Fruit fly (Drosophila melanogaster): ENCODE data around the gene Mondo.

Gene Mondo

dm6 chr2L:21263470-21264146, 46.2 kb downstream of the Mondo start:
- TF ChIP-seq usp (GFP tag; optimal IDR thresholded peaks at IDR 0.05) (no peak), pan (optimal IDR thresholded peaks at IDR 0.05) (no peak), psq (optimal IDR thresholded peaks at IDR 0.05) (no peak), EcR (GFP tag; optimal IDR thresholded peaks at IDR 0.05) (no peak), CG8478 (optimal IDR thresholded peaks at IDR 0.05) (no peak), Dll (optimal IDR thresholded peaks at IDR 0.05) (no peak)

dm6 chr2L:21262832-21263231, 47.0 kb downstream of the Mondo start, which contains the start of gene CG8671:
CG8671 (plus strand) TSS chr2L:21262956.
- TF ChIP-seq CG8478 (optimal IDR thresholded peaks at IDR 0.05) (no peak), psq (optimal IDR thresholded peaks at IDR 0.05) (no peak), Dll (optimal IDR thresholded peaks at IDR 0.05) (no peak), EcR (GFP tag; optimal IDR thresholded peaks at IDR 0.05) (no peak)

- no peak for TF ChIP-seq usp (GFP tag; optimal IDR thresholded peaks at IDR 0.05)
- TF ChIP-seq Dll (optimal IDR thresholded peaks at IDR 0.05): no peak
- no peak for TF ChIP-seq EcR (GFP tag; optimal IDR thresholded peaks at IDR 0.05)
- TF ChIP-seq psq (optimal IDR thresholded peaks at IDR 0.05): no peak
- no peak for TF ChIP-seq pan (optimal IDR thresholded peaks at IDR 0.05)
- no peak for TF ChIP-seq CG8478 (optimal IDR thresholded peaks at IDR 0.05)
Observed at dm6 chr2L:21260869-21261268, 49.0 kb downstream of the Mondo start.

dm6 chr2L:21259008-21259407, 50.8 kb downstream of the Mondo start:
- TF ChIP-seq CG8478 (optimal IDR thresholded peaks at IDR 0.05): no peak
- no peak for TF ChIP-seq psq (optimal IDR thresholded peaks at IDR 0.05)
- TF ChIP-seq usp (GFP tag; optimal IDR thresholded peaks at IDR 0.05): no peak
- TF ChIP-seq pan (optimal IDR thresholded peaks at IDR 0.05): no peak
- no peak for TF ChIP-seq Dll (optimal IDR thresholded peaks at IDR 0.05)
- TF ChIP-seq EcR (GFP tag; optimal IDR thresholded peaks at IDR 0.05): no peak

- peak; percentile 44 to 83 for TF ChIP-seq EcR (GFP tag; optimal IDR thresholded peaks at IDR 0.05)
- no peak for TF ChIP-seq pan (optimal IDR thresholded peaks at IDR 0.05)
Observed at dm6 chr2L:21251750-21252149, 58.1 kb downstream of the Mondo start.

dm6 chr2L:21250519-21251336, 59.1 kb downstream of the Mondo start:
- no peak for TF ChIP-seq usp (GFP tag; optimal IDR thresholded peaks at IDR 0.05)
- peak; percentile 33 to 79 for TF ChIP-seq EcR (GFP tag; optimal IDR thresholded peaks at IDR 0.05)

dm6 chr2L:21248877-21249276, 61.0 kb downstream of the Mondo start:
- TF ChIP-seq usp (GFP tag; optimal IDR thresholded peaks at IDR 0.05) (no peak), pan (optimal IDR thresholded peaks at IDR 0.05) (no peak), psq (optimal IDR thresholded peaks at IDR 0.05) (no peak), CG8478 (optimal IDR thresholded peaks at IDR 0.05) (no peak), Dll (optimal IDR thresholded peaks at IDR 0.05) (no peak), EcR (GFP tag; optimal IDR thresholded peaks at IDR 0.05) (no peak)

- TF ChIP-seq CG8478 (optimal IDR thresholded peaks at IDR 0.05) (no peak), Dll (optimal IDR thresholded peaks at IDR 0.05) (no peak), EcR (GFP tag; optimal IDR thresholded peaks at IDR 0.05) (no peak), usp (GFP tag; optimal IDR thresholded peaks at IDR 0.05) (no peak), psq (optimal IDR thresholded peaks at IDR 0.05) (no peak), pan (optimal IDR thresholded peaks at IDR 0.05) (no peak)
Observed at dm6 chr2L:21247967-21248366, 61.9 kb downstream of the Mondo start.

- TF ChIP-seq Dll (optimal IDR thresholded peaks at IDR 0.05) (no peak), CG8478 (optimal IDR thresholded peaks at IDR 0.05) (no peak), usp (GFP tag; optimal IDR thresholded peaks at IDR 0.05) (no peak), pan (optimal IDR thresholded peaks at IDR 0.05) (no peak), psq (optimal IDR thresholded peaks at IDR 0.05) (no peak), EcR (GFP tag; optimal IDR thresholded peaks at IDR 0.05) (no peak)
Observed at dm6 chr2L:21246687-21247086, 63.2 kb downstream of the Mondo start.

- TF ChIP-seq usp (GFP tag; optimal IDR thresholded peaks at IDR 0.05): no peak
- no peak for TF ChIP-seq Dll (optimal IDR thresholded peaks at IDR 0.05)
- TF ChIP-seq EcR (GFP tag; optimal IDR thresholded peaks at IDR 0.05): peak in 1 of 2 experiments; percentile 35
- TF ChIP-seq psq (optimal IDR thresholded peaks at IDR 0.05): no peak
Observed at dm6 chr2L:21245093-21245736, 64.6 kb downstream of the Mondo start.

dm6 chr2L:21243964-21244466, 65.8 kb downstream of the Mondo start:
- no peak for TF ChIP-seq psq (optimal IDR thresholded peaks at IDR 0.05)
- TF ChIP-seq EcR (GFP tag; optimal IDR thresholded peaks at IDR 0.05): peak; percentile 60 to 98
- TF ChIP-seq pan (optimal IDR thresholded peaks at IDR 0.05): peak; percentile 39
- no peak for TF ChIP-seq CG8478 (optimal IDR thresholded peaks at IDR 0.05)
- TF ChIP-seq usp (GFP tag; optimal IDR thresholded peaks at IDR 0.05): no peak

dm6 chr2L:21242369-21242768, 67.5 kb downstream of the Mondo start:
- TF ChIP-seq CG8478 (optimal IDR thresholded peaks at IDR 0.05) (no peak), psq (optimal IDR thresholded peaks at IDR 0.05) (no peak), pan (optimal IDR thresholded peaks at IDR 0.05) (no peak), Dll (optimal IDR thresholded peaks at IDR 0.05) (no peak), usp (GFP tag; optimal IDR thresholded peaks at IDR 0.05) (no peak), EcR (GFP tag; optimal IDR thresholded peaks at IDR 0.05) (no peak)
